Worm (Caenorhabditis elegans): ENCODE data around the gene such-1.

such-1 gene

DNA sequence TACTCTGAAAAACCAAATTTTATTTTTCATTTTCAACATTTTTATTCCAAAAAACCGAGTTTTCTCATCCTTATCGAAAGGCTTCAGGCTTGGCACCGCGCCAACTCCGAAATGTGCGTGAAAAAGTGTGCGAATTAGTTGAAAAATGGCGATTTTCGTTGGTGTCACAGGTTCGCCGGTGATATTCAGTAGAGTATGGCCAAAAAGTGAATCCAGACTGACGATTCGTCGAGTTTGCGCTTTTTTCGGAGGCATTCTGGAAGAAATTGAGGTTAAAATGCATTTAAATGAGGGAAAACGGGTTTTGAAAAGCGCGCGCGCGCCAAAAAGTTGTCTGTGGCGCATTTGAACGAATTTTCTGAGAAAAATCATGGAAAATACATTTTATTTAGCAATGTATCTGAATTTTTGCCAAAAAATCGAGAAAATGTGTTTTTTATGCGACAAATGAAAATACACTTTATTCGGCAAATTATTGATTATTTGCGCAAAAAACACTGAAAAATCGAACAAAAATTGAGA lies at the start of gene such-1, which contains the start of gene Y66D12A.16:
Gene such-1, minus strand, starts transcription at position 256 of the 522 bp plus-strand sequence.
Gene Y66D12A.16, plus strand, starts transcription at position 51 of the 522 bp plus-strand sequence.
- TF ChIP-seq unc-62 (GFP tag; optimal IDR thresholded peaks at IDR 0.05) (no peak), dpl-1 (GFP tag; optimal IDR thresholded peaks at IDR 0.05) (peak; percentile 21 to 47 (median 43))

DNA sequence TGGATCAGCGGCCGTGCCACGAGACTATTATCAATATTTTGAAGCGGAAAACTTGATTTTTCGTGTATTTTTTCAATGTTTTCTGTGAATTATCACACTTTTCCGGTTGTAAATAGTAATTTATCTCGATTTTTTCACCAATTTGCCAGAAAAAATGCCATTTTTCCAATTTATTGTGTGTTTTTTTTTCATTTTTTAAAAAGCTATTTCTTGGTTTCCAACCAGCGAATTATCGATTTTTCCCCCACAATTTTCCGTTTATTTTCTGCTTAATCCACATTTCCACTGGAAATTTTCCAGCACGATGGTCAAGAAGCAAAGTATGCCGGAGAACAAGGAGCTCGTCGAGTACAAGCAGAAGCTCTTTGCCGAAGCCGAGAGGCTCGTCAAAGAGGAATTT lies 44.3 kb upstream of the such-1 start, which contains the start of gene psme-3:
Gene psme-3, plus strand, starts transcription at position 301 of the 400 bp plus-strand sequence.
- no peak for TF ChIP-seq egl-27 (tag; optimal IDR thresholded peaks at IDR 0.05)
- TF ChIP-seq pax-3 (tag; optimal IDR thresholded peaks at IDR 0.05): no peak
- TF ChIP-seq efl-1 (optimal IDR thresholded peaks at IDR 0.05): no peak
- peak in 1 of 2 experiments; percentile 78 for TF ChIP-seq efl-1 (GFP tag; optimal IDR thresholded peaks at IDR 0.05 in 1 of 2)

DNA sequence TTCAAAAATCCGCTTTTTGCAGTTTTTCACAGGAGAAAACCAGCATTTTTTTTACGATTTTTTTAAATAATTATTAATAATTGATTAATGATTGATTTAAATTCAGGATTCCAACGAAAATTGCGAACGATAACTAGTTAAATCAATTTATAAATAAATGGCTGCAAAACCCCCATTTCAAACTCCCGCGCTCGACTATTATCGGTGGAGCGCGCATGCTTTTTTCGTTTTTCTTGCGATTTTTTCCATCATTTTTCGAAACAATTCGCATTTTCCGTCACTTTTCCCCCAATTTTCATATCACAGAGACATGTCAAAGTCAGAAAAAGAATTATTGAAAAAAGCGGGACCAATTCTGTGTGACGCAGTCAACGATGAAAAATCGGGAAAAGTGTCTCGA lies 42.0 kb upstream of the such-1 start, which contains the start of gene Y66D12A.10:
Gene Y66D12A.10, plus strand, starts transcription at position 273 of the 400 bp plus-strand sequence.
- TF ChIP-seq ceh-88 (GFP tag; IDR thresholded peaks at IDR 0.05) (no peak), nhr-71 (tag; optimal IDR thresholded peaks at IDR 0.05) (no peak), unc-86 (tag; optimal IDR thresholded peaks at IDR 0.05) (peak; percentile 13), isw-1 (GFP tag; IDR thresholded peaks at IDR 0.05) (no peak; the same call in 1 of the 2 replicates), C16A3.4 (tag; optimal IDR thresholded peaks at IDR 0.05) (peak; percentile 14), snpc-4 (tag; optimal IDR thresholded peaks at IDR 0.05) (peak; percentile 10), xbp-1 (tag; optimal IDR thresholded peaks at IDR 0.05) (peak; percentile 27), fkh-8 (tag; optimal IDR thresholded peaks at IDR 0.05) (no peak), nhr-19 (GFP tag; conservative IDR thresholded peaks at IDR 0.05) (0 out of 2 replicates have a peak, but pooled peaks have one; percentile 14), elt-2 (tag; optimal IDR thresholded peaks at IDR 0.05) (no peak), nhr-237 (tag; optimal IDR thresholded peaks at IDR 0.05) (no peak), tbx-2 (tag; optimal IDR thresholded peaks at IDR 0.05) (peak; percentile 17), efl-1 (optimal IDR thresholded peaks at IDR 0.05) (peak; percentile 88 to 96), efl-1 (GFP tag; optimal IDR thresholded peaks at IDR 0.05 in 1 of 2) (peak; percentile 97 to 100), nhr-76 (tag; optimal IDR thresholded peaks at IDR 0.05) (no peak), lin-35 (GFP tag; optimal IDR thresholded peaks at IDR 0.05) (peak; percentile 96 to 99), egl-27 (tag; optimal IDR thresholded peaks at IDR 0.05) (no peak), grh-1 (GFP tag; IDR thresholded peaks at IDR 0.05) (no peak), lin-15B (tag; optimal IDR thresholded peaks at IDR 0.05) (peak; percentile 66), nhr-90 (tag; optimal IDR thresholded peaks at IDR 0.05; ENCODE audit: poor library complexity) (peak; percentile 22), F16B12.6 (tag; optimal IDR thresholded peaks at IDR 0.05) (peak; percentile 41), swsn-7 (tag; optimal IDR thresholded peaks at IDR 0.05) (peak; percentile 19), egl-13 (tag; optimal IDR thresholded peaks at IDR 0.05) (no peak), aly-2 (tag; optimal IDR thresholded peaks at IDR 0.05) (no peak), dpl-1 (GFP tag; optimal IDR thresholded peaks at IDR 0.05) (peak; percentile 91 to 96 (median 94)), fkh-4 (tag; optimal IDR thresholded peaks at IDR 0.05; ENCODE audit: borderline replicate concordance) (no peak), ceh-63 (GFP tag; optimal IDR thresholded peaks at IDR 0.05) (no peak), nhr-20 (tag; optimal IDR thresholded peaks at IDR 0.05) (no peak), pag-3 (tag; optimal IDR thresholded peaks at IDR 0.05; ENCODE audit: borderline replicate concordance, insufficient read depth) (no peak), mdl-1 (tag; optimal IDR thresholded peaks at IDR 0.05) (peak in 1 of 2 experiments; percentile 3), skn-1 (tag; optimal IDR thresholded peaks at IDR 0.05) (peak; percentile 62), nhr-77 (tag; optimal IDR thresholded peaks at IDR 0.05) (peak; percentile 33), lsy-2 (tag; optimal IDR thresholded peaks at IDR 0.05) (peak; percentile 48 to 77), mep-1 (tag; optimal IDR thresholded peaks at IDR 0.05) (peak; percentile 25), C04F5.9 (tag; optimal IDR thresholded peaks at IDR 0.05) (no peak), snu-23 (GFP tag; optimal IDR thresholded peaks at IDR 0.05) (peak; percentile 43), lin-14 (GFP tag; optimal IDR thresholded peaks at IDR 0.05) (no peak), nhr-85 (tag) (peak; percentile 41), sup-37 (GFP tag; optimal IDR thresholded peaks at IDR 0.05) (no peak), ztf-11 (tag; optimal IDR thresholded peaks at IDR 0.05) (no peak), hlh-17 (GFP tag; optimal IDR thresholded peaks at IDR 0.05; ENCODE audit: borderline replicate concordance) (no peak), ceh-82 (tag; optimal IDR thresholded peaks at IDR 0.05) (peak in 1 of 3 experiments; percentile 56), aha-1 (tag; optimal IDR thresholded peaks at IDR 0.05) (no peak), elt-3 (tag; optimal IDR thresholded peaks at IDR 0.05) (peak in 1 of 6 experiments; percentile 26), blmp-1 (tag; optimal IDR thresholded peaks at IDR 0.05) (peak; percentile 32)

Data from whole organism, L1 larva.